Fruit fly (Drosophila melanogaster): Measurements from ENCODE around the gene Mst84Dc.

Gene Mst84Dc

DNA sequence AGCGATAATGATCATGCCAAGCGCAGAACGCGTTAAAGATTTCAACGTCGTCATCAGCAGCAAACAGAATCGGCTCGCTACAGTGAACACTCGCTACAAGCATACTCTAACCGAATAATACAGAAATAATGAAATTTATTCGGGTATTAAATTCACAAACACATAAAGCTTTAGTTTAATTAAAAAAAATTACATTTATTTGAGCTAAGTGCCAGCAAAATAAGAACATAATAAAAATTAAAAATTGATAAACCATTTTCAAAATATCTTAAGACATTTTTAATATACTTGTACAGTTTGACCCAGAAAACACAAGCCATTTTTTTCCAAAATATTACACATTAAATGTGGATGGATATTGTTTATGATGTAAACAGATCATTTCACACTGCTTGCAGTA, 38.3 kb downstream of the Mst84Dc start:
- TF ChIP-seq HHEX (GFP tag; optimal IDR thresholded peaks at IDR 0.05), result no peak
- no peak for TF ChIP-seq Antp (GFP tag; optimal IDR thresholded peaks at IDR 0.05)
- no peak for TF ChIP-seq CG3726 (GFP tag; IDR thresholded peaks at IDR 0.05)

DNA sequence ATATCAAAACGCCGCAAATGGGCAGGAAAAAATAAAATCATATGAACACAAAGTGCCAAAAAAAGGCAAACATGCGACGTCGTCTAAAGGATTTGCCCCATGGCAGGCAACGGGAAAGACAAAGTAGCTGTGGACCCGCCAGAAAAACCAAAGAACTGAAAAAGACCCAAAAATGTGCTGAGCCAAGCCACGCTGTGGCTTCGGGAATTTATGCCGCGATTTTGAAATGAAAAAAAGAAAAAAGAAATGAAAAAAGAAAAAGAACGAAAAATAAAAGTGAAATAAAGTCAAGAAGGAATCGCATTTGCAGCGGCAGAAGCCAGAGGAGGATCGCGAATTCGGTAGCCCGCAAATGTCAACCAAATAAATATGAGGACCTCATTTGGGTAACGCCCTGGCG, 41.9 kb downstream of the Mst84Dc start:
- TF ChIP-seq NC2α (GFP tag; optimal IDR thresholded peaks at IDR 0.05) (no peak), CG6175 (GFP tag; IDR thresholded peaks at IDR 0.05) (no peak), sima (GFP tag; optimal IDR thresholded peaks at IDR 0.05) (no peak), ase (GFP tag; IDR thresholded peaks at IDR 0.05) (no peak), CG6765 (GFP tag; optimal IDR thresholded peaks at IDR 0.05) (no peak), Dad (GFP tag; optimal IDR thresholded peaks at IDR 0.05) (no peak), Asciz (GFP tag; optimal IDR thresholded peaks at IDR 0.05) (no peak), CG2129 (GFP tag; IDR thresholded peaks at IDR 0.05; ENCODE audit: partially characterized antibody) (no peak), rib (GFP tag; IDR thresholded peaks at IDR 0.05) (no peak), gem (tag; optimal IDR thresholded peaks at IDR 0.05) (no peak), TFAM (GFP tag; optimal IDR thresholded peaks at IDR 0.05) (no peak), Dip2 (GFP tag; IDR thresholded peaks at IDR 0.05) (no peak), CG10147 (GFP tag; optimal IDR thresholded peaks at IDR 0.05) (no peak), D19B (GFP tag; optimal IDR thresholded peaks at IDR 0.05) (no peak), CG33213 (GFP tag; optimal IDR thresholded peaks at IDR 0.05) (no peak), CG1603 (tag; optimal IDR thresholded peaks at IDR 0.05) (no peak)

DNA sequence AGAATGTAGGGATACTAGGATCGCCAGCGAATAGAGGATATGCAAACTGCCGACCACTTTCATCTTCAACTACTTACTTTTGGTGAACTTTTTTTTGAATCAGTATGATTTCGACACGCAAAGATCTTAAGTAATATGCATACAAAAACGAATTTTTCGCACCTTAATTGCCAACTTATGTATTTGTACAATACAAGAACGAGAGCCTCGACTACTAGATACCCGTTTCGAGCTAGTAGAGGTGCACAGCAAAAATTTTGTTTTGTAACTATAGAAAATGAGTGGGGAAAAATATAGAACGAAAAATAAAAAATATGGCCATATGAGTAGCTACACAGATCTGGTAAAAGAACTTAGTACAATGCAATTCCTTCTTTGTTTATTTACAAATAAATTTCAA, 47.4 kb downstream of the Mst84Dc start, which contains the start of gene CG10029:
Gene CG10029, minus strand, starts transcription at position 101 of the 400 bp plus-strand sequence.
- TF ChIP-seq p53 (GFP tag; optimal IDR thresholded peaks at IDR 0.05), result no peak
- TF ChIP-seq CG33213 (GFP tag; optimal IDR thresholded peaks at IDR 0.05), result no peak
- no peak for TF ChIP-seq CG16815 (GFP tag; optimal IDR thresholded peaks at IDR 0.05)
- TF ChIP-seq CG3847 (GFP tag; IDR thresholded peaks at IDR 0.05), result no peak
- TF ChIP-seq CG11456 (GFP tag; IDR thresholded peaks at IDR 0.05), result no peak
- no peak for TF ChIP-seq Myb (GFP tag; optimal IDR thresholded peaks at IDR 0.05)
- no peak for TF ChIP-seq Doc2 (GFP tag; IDR thresholded peaks at IDR 0.05)
- TF ChIP-seq CG8281 (tag; optimal IDR thresholded peaks at IDR 0.05), result no peak
- TF ChIP-seq fru (optimal IDR thresholded peaks at IDR 0.05), result no peak
- no peak for TF ChIP-seq Vsx1 (GFP tag; optimal IDR thresholded peaks at IDR 0.05)
- no peak for TF ChIP-seq CG4820 (GFP tag; optimal IDR thresholded peaks at IDR 0.05)

Data from whole organism, embryonic.